Fruit fly (Drosophila melanogaster): ENCODE results near the gene RYa-R.

Gene RYa-R

DNA sequence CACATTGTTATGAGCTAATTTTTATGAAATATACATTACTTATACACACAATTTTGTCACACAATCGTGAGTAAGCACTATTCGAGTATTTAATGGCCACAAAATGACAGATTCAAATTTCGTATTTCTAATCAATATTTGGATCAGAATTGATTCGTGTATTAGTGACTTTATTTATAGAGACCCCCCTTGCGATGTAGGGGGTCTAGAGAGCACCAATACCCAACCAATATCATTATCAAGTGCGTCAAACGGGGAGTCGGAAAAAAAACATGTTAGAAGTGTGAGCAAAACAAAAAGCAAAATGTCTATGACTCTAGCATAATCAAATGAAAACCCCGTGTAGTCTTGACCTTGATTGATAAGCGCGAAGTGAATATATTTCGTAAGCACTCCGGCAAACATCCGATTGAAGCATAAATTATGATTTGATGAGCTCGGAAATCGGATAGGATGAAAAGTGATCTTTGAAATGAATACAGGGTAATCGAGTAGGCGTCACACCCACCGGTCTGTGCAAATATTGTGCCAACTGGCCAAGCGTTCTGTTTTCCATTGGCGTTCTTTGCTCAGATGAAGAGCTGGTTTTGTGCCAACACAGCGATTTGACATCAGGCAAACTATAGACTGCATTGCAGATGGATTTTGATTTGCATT is 44.5 kb upstream of the RYa-R start:
- peak; percentile 61 for TF ChIP-seq fkh (GFP tag; optimal IDR thresholded peaks at IDR 0.05)
- no peak for TF ChIP-seq CG8632 (GFP tag; optimal IDR thresholded peaks at IDR 0.05)
- TF ChIP-seq CG6163 (GFP tag; IDR thresholded peaks at IDR 0.05): no peak

DNA sequence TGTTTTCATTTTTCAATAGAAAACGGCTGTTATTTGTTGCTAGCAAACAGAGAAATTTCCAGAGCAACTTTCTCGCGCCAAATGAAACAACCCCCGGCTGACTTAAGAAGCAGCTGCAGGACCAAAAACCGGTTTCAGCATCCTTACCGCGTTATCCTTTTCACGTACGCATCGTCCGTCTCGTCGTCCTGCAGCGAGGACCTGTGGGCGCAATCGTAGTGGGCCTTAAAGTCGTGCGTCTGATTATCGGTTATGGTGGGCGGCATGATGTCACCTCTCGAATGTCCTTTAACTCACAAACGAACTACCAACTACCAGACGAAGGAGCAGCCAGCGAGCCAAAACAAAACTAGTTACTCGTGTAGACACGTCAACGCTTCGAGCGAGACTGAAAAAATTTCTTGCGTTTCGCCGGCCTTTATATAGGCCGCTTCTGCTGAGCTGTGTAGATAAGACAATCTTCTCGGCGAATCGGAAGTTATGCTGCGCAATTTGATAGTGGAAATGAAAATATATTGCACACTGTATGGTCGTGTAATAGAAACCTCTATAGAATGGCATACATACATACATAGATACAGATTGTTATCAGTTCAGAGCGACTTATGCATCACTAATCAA is 43.8 kb upstream of the RYa-R start:
- no peak for TF ChIP-seq Gug (GFP tag; IDR thresholded peaks at IDR 0.05)
- no peak for TF ChIP-seq CG8119 (GFP tag; IDR thresholded peaks at IDR 0.05)
- no peak for TF ChIP-seq CG10631 (GFP tag; optimal IDR thresholded peaks at IDR 0.05)
- no peak for TF ChIP-seq topi (GFP tag; optimal IDR thresholded peaks at IDR 0.05)
- no peak for TF ChIP-seq Ets21C (GFP tag; optimal IDR thresholded peaks at IDR 0.05)
- no peak for TF ChIP-seq Sox14 (GFP tag; optimal IDR thresholded peaks at IDR 0.05)
- no peak for TF ChIP-seq dsx (GFP tag; optimal IDR thresholded peaks at IDR 0.05; ENCODE audit: poor library complexity, severe bottlenecking)
- no peak for TF ChIP-seq CG32006 (GFP tag; optimal IDR thresholded peaks at IDR 0.05)
- no peak for TF ChIP-seq svp (GFP tag)
- no peak for TF ChIP-seq eg (GFP tag; IDR thresholded peaks at IDR 0.05)
- no peak for TF ChIP-seq OdsH (GFP tag; optimal IDR thresholded peaks at IDR 0.05)
- no peak for TF ChIP-seq Eip93F (GFP tag; optimal IDR thresholded peaks at IDR 0.05)
- TF ChIP-seq CG11902 (GFP tag; optimal IDR thresholded peaks at IDR 0.05): no peak
- no peak for TF ChIP-seq CG4318 (GFP tag; optimal IDR thresholded peaks at IDR 0.05)
- no peak for TF ChIP-seq CG6792 (GFP tag; optimal IDR thresholded peaks at IDR 0.05)
- TF ChIP-seq ss (GFP tag; optimal IDR thresholded peaks at IDR 0.05): no peak
- no peak for TF ChIP-seq CG11762 (GFP tag; optimal IDR thresholded peaks at IDR 0.05; ENCODE audit: insufficient read depth)

DNA sequence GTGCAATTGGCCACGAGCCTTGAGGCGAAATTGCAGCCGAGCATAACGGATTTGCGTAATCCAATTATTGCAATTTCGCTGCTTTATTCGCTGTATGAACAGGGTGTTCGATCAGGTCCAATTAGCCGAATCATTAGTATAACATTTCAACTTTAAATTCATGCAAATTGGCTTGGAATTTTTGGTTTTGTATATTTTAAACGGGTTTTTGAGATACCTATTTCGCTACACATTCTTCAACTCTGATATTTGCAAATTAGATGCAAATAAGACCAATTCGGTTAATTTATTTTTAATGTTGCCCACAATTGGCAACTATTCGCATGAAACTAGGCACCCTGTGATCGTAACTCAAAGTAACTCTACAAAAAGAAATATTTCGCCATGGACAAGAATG is 43.3 kb upstream of the RYa-R start:
- peak; percentile 97 for TF ChIP-seq CG8119 (GFP tag; IDR thresholded peaks at IDR 0.05)
- TF ChIP-seq dac (GFP tag; optimal IDR thresholded peaks at IDR 0.05): peak; percentile 95
- peak; percentile 81 for TF ChIP-seq topi (GFP tag; optimal IDR thresholded peaks at IDR 0.05)
- TF ChIP-seq Smox (GFP tag; optimal IDR thresholded peaks at IDR 0.05): peak; percentile 74
- peak; percentile 93 for TF ChIP-seq eg (GFP tag; IDR thresholded peaks at IDR 0.05)
- TF ChIP-seq CG11902 (GFP tag; optimal IDR thresholded peaks at IDR 0.05): peak; percentile 72
- TF ChIP-seq CG6808 (GFP tag; optimal IDR thresholded peaks at IDR 0.05): peak; percentile 87
- TF ChIP-seq CG32006 (GFP tag; optimal IDR thresholded peaks at IDR 0.05): peak; percentile 94
- peak; percentile 94 for TF ChIP-seq CG3919 (GFP tag; optimal IDR thresholded peaks at IDR 0.05)
- peak; percentile 83 for TF ChIP-seq Eip75B (GFP tag; optimal IDR thresholded peaks at IDR 0.05)
- TF ChIP-seq Ets96B (tag; optimal IDR thresholded peaks at IDR 0.05): peak; percentile 91
- TF ChIP-seq CG16779 (tag; optimal IDR thresholded peaks at IDR 0.05): peak; percentile 64
- peak; percentile 77 for TF ChIP-seq lz (GFP tag; optimal IDR thresholded peaks at IDR 0.05)
- peak; percentile 93 for TF ChIP-seq CG4318 (GFP tag; optimal IDR thresholded peaks at IDR 0.05)
- peak; percentile 94 for TF ChIP-seq CG1621 (tag; optimal IDR thresholded peaks at IDR 0.05)
- peak; percentile 97 for TF ChIP-seq pdm3 (GFP tag; optimal IDR thresholded peaks at IDR 0.05)
- peak; percentile 87 for TF ChIP-seq achi (GFP tag; optimal IDR thresholded peaks at IDR 0.05)
- TF ChIP-seq CG8319 (GFP tag; optimal IDR thresholded peaks at IDR 0.05): peak; percentile 90
- TF ChIP-seq CG7368 (GFP tag; optimal IDR thresholded peaks at IDR 0.05): peak; percentile 94
- TF ChIP-seq CG10669 (GFP tag; optimal IDR thresholded peaks at IDR 0.05): peak; percentile 94
- peak; percentile 89 for TF ChIP-seq CG11294 (GFP tag; IDR thresholded peaks at IDR 0.05)
- TF ChIP-seq CG31627 (GFP tag; optimal IDR thresholded peaks at IDR 0.05): peak; percentile 81
- TF ChIP-seq fd59A (GFP tag; optimal IDR thresholded peaks at IDR 0.05): peak; percentile 90
- TF ChIP-seq fkh (GFP tag; optimal IDR thresholded peaks at IDR 0.05): no peak
- TF ChIP-seq CG10631 (GFP tag; optimal IDR thresholded peaks at IDR 0.05): peak; percentile 78
- peak; percentile 73 for TF ChIP-seq Hr38 (GFP tag; optimal IDR thresholded peaks at IDR 0.05)
- TF ChIP-seq Sox14 (GFP tag; optimal IDR thresholded peaks at IDR 0.05): peak; percentile 93
- TF ChIP-seq Gug (GFP tag; IDR thresholded peaks at IDR 0.05): peak; percentile 87
- TF ChIP-seq Hr4 (GFP tag; optimal IDR thresholded peaks at IDR 0.05): peak; percentile 97
- no peak for TF ChIP-seq Sox102F (GFP tag; optimal IDR thresholded peaks at IDR 0.05)
- TF ChIP-seq acj6 (GFP tag; optimal IDR thresholded peaks at IDR 0.05): peak; percentile 94
- peak; percentile 99 for TF ChIP-seq Eip78C (GFP tag)
- peak; percentile 83 for TF ChIP-seq fd85E (GFP tag; optimal IDR thresholded peaks at IDR 0.05)
- peak; percentile 92 for TF ChIP-seq CG3032 (tag; optimal IDR thresholded peaks at IDR 0.05)
- peak; percentile 95 for TF ChIP-seq net (GFP tag; optimal IDR thresholded peaks at IDR 0.05)
- no peak for TF ChIP-seq vri (GFP tag; optimal IDR thresholded peaks at IDR 0.05)
- TF ChIP-seq CG11762 (GFP tag; optimal IDR thresholded peaks at IDR 0.05; ENCODE audit: insufficient read depth): peak; percentile 95
